Fruit fly (Drosophila melanogaster): ENCODE results near the gene Ance-3.

Gene Ance-3

DNA sequence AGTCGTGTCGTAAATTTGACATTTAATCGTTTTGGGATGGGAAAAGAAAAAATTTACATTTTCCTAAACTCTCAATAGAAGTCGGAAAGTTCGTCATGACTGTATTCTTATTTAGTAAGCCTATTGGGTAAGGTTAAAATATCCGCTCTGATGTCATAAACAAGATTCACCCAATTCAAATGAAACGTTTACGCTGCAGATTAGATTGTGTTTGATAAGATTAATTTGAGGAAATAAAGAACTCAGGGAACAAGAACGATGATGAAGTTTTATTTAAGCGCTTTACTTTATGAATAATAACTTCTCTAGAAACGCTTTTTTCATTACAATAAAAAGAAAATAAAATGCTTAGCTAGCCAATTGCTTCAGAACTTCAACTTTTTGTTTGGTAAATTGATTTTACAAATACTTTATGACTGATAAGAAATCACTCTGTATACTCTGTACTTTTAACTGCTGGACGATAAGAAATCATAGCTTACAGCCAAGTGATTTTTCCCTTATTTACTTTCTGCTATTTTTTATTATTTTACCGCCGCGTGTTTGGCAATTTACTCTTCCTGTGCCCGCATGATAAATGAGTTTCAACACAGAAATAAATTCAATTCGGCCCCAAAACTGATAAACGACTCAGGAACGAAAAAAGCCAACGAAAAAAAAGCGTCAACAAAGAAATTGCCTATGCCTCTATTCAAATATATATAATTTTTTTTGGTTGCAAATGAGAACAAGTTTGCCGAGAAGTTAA lies 28.0 kb upstream of the Ance-3 start (continued):
- no peak for TF ChIP-seq BEAF-32 (GFP tag; optimal IDR thresholded peaks at IDR 0.05)
- TF ChIP-seq MTF-1 (GFP tag; optimal IDR thresholded peaks at IDR 0.05; ENCODE audit: borderline replicate concordance): peak; percentile 5
- no peak for TF ChIP-seq CG14667 (GFP tag; IDR thresholded peaks at IDR 0.05)
- TF ChIP-seq gcm (GFP tag; optimal IDR thresholded peaks at IDR 0.05): peak; percentile 5
- peak; percentile 13 for TF ChIP-seq CG17385 (GFP tag; optimal IDR thresholded peaks at IDR 0.05)
- TF ChIP-seq CG17361 (GFP tag; IDR thresholded peaks at IDR 0.05): no peak
- peak; percentile 8 for TF ChIP-seq Sox100B (GFP tag; optimal IDR thresholded peaks at IDR 0.05)
- no peak for TF ChIP-seq CG11093 (GFP tag; IDR thresholded peaks at IDR 0.05)
- TF ChIP-seq Mes4 (GFP tag; optimal IDR thresholded peaks at IDR 0.05): no peak
- no peak for TF ChIP-seq Rfx (GFP tag; IDR thresholded peaks at IDR 0.05)
- TF ChIP-seq sc (optimal IDR thresholded peaks at IDR 0.05): no peak
- TF ChIP-seq sc (GFP tag; optimal IDR thresholded peaks at IDR 0.05): no peak
- TF ChIP-seq CG10543 (GFP tag; optimal IDR thresholded peaks at IDR 0.05): peak; percentile 19

DNA sequence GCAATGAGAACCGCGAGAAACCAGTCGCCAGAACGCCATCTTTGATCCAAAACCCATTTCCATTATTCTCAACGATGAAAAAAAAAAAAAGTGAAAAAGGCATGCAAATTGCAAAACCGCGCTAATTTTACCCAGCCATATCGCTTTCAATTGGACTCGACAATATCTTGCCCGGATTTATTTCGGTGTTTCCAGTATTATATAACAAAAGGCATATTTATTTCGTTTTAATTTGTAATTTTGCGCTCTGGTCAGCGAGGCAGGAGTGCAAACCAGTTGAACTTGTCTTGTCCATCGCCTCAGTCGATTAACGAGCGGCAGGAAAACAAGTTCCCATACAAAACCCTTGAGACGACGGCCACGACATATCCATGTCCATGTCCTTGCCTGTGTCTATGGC lies 24.6 kb upstream of the Ance-3 start:
- TF ChIP-seq CG34422 (GFP tag; IDR thresholded peaks at IDR 0.05): no peak
- TF ChIP-seq Pdp1 (GFP tag; optimal IDR thresholded peaks at IDR 0.05): peak in 1 of 2 experiments; percentile 82

DNA sequence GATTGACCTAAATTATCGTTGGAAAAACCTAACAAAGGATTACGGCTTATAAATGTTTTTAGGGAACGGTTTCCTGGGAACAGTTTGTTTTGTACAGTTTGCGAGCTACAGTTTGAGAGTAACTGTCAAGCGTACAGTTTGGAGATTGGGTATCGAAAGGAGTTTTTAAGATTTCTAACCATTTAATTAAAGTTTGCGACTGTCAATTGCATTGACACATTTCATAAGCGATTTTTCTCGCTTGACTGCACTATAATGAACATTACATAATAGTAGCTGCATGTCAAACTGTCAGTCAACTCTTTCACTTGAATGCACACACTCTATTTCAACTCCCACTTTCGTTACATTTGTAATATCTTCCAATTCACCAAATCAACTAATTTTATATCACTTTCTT lies 21.7 kb upstream of the Ance-3 start:
- no peak for TF ChIP-seq CG4820 (GFP tag; optimal IDR thresholded peaks at IDR 0.05)
- no peak for TF ChIP-seq prd (optimal IDR thresholded peaks at IDR 0.05)
- TF ChIP-seq prd (GFP tag; IDR thresholded peaks at IDR 0.05): no peak
- no peak for TF ChIP-seq CG13287 (GFP tag; IDR thresholded peaks at IDR 0.05; ENCODE audit: partially characterized antibody)
- no peak for TF ChIP-seq wdn (GFP tag; IDR thresholded peaks at IDR 0.05)
- TF ChIP-seq repo (GFP tag; optimal IDR thresholded peaks at IDR 0.05): no peak
- TF ChIP-seq aop (GFP tag; IDR thresholded peaks at IDR 0.05): no peak
- TF ChIP-seq lov (optimal IDR thresholded peaks at IDR 0.05): peak; percentile 84
- TF ChIP-seq lov (GFP tag; IDR thresholded peaks at IDR 0.05): no peak
- TF ChIP-seq CG8388 (GFP tag; optimal IDR thresholded peaks at IDR 0.05): no peak
- TF ChIP-seq knrl (GFP tag; IDR thresholded peaks at IDR 0.05; ENCODE audit: partially characterized antibody): 0 out of 3 replicates have a peak, but pooled peaks have one; percentile 22
- no peak for TF ChIP-seq Dad (GFP tag; optimal IDR thresholded peaks at IDR 0.05)
- TF ChIP-seq Dip3 (GFP tag; optimal IDR thresholded peaks at IDR 0.05): no peak
- TF ChIP-seq Mes4 (GFP tag; optimal IDR thresholded peaks at IDR 0.05): no peak
- TF ChIP-seq CG15269 (tag; optimal IDR thresholded peaks at IDR 0.05): no peak
- no peak for TF ChIP-seq trh (GFP tag; optimal IDR thresholded peaks at IDR 0.05)
- no peak for TF ChIP-seq pho (GFP tag; optimal IDR thresholded peaks at IDR 0.05)
- TF ChIP-seq oc (tag; optimal IDR thresholded peaks at IDR 0.05): no peak
- TF ChIP-seq mld (GFP tag; IDR thresholded peaks at IDR 0.05; ENCODE audit: partially characterized antibody): no peak
- TF ChIP-seq Tbp (GFP tag; optimal IDR thresholded peaks at IDR 0.05): no peak
- no peak for TF ChIP-seq ap (GFP tag; IDR thresholded peaks at IDR 0.05)
- no peak for TF ChIP-seq CG2678 (tag; optimal IDR thresholded peaks at IDR 0.05)
- TF ChIP-seq CG3847 (GFP tag; IDR thresholded peaks at IDR 0.05): no peak
- TF ChIP-seq Dp (GFP tag; optimal IDR thresholded peaks at IDR 0.05): no peak
- no peak for TF ChIP-seq CG9797 (GFP tag; optimal IDR thresholded peaks at IDR 0.05)
- TF ChIP-seq ac (GFP tag; optimal IDR thresholded peaks at IDR 0.05): no peak
- TF ChIP-seq CG6654 (GFP tag; optimal IDR thresholded peaks at IDR 0.05): peak; percentile 99
- TF ChIP-seq odd (GFP tag; optimal IDR thresholded peaks at IDR 0.05): no peak
- TF ChIP-seq grau (tag; optimal IDR thresholded peaks at IDR 0.05): peak; percentile 20
- TF ChIP-seq gfzf (GFP tag; optimal IDR thresholded peaks at IDR 0.05): no peak
- no peak for TF ChIP-seq TFAM (GFP tag; optimal IDR thresholded peaks at IDR 0.05)
- peak; percentile 2 for TF ChIP-seq dm (GFP tag; optimal IDR thresholded peaks at IDR 0.05)
- no peak for TF ChIP-seq HmgD (GFP tag; optimal IDR thresholded peaks at IDR 0.05)
- no peak for TF ChIP-seq Dll (GFP tag; IDR thresholded peaks at IDR 0.05; ENCODE audit: partially characterized antibody)

Measured in whole organism, embryonic.